Worm (Caenorhabditis elegans): ENCODE results near the gene msp-32.
"Not testable (repeated sequence)": the region's sequence is repeated elsewhere in the genome, so short reads cannot be mapped to it uniquely, and the experiment has no call there.

The msp-32 gene

ce11 chrII:4898529-4898928 lies at the start of gene msp-32:
TSS of gene msp-32 (plus strand) at chrII:4898829.
- not testable (repeated sequence) for TF ChIP-seq unc-62 (GFP tag; optimal IDR thresholded peaks at IDR 0.05)

- no peak for TF ChIP-seq unc-62 (GFP tag; optimal IDR thresholded peaks at IDR 0.05)
Measured at ce11 chrII:4849885-4850284, 48.7 kb upstream of the msp-32 start, which contains the start of gene T23B7.3. TSS of gene T23B7.3 (plus strand) at chrII:4850185.

- TF ChIP-seq unc-62 (GFP tag; optimal IDR thresholded peaks at IDR 0.05): no peak
Measured at ce11 chrII:4851594-4852106, 47.0 kb upstream of the msp-32 start, which contains the start of gene dnj-9. TSS of gene dnj-9 (plus strand) at chrII:4852056.

- TF ChIP-seq unc-62 (GFP tag; optimal IDR thresholded peaks at IDR 0.05): no peak
Measured at ce11 chrII:4854761-4855160, 43.9 kb upstream of the msp-32 start.

- no peak for TF ChIP-seq unc-62 (GFP tag; optimal IDR thresholded peaks at IDR 0.05)
Measured at ce11 chrII:4855489-4855888, 43.1 kb upstream of the msp-32 start.

ce11 chrII:4856113-4856512 lies 42.5 kb upstream of the msp-32 start:
- TF ChIP-seq unc-62 (GFP tag; optimal IDR thresholded peaks at IDR 0.05): no peak

ce11 chrII:4857086-4857485 lies 41.5 kb upstream of the msp-32 start:
- no peak for TF ChIP-seq unc-62 (GFP tag; optimal IDR thresholded peaks at IDR 0.05)

ce11 chrII:4857873-4858364 lies 40.7 kb upstream of the msp-32 start, which contains the start of gene F11G11.5:
TSS of gene F11G11.5 (plus strand) at chrII:4857923.
- TF ChIP-seq unc-62 (GFP tag; optimal IDR thresholded peaks at IDR 0.05): no peak

- TF ChIP-seq unc-62 (GFP tag; optimal IDR thresholded peaks at IDR 0.05): no peak
Measured at ce11 chrII:4858906-4859411, 39.7 kb upstream of the msp-32 start.

ce11 chrII:4860260-4860659 lies 38.4 kb upstream of the msp-32 start, which contains the start of the genes nspd-5 and F11G11.4:
TSS of gene nspd-5 (minus strand) at chrII:4860360.
TSS of gene F11G11.4 (plus strand) at chrII:4860594.
- not testable (repeated sequence) for TF ChIP-seq unc-62 (GFP tag; optimal IDR thresholded peaks at IDR 0.05)

ce11 chrII:4863357-4863756 lies 35.3 kb upstream of the msp-32 start, which contains the start of the genes mpst-4 and F11G11.14:
TSS of gene mpst-4 (minus strand) at chrII:4863457.
TSS of gene F11G11.14 (plus strand) at chrII:4863681.
- no peak for TF ChIP-seq unc-62 (GFP tag; optimal IDR thresholded peaks at IDR 0.05)

ce11 chrII:4866045-4866444 lies 32.6 kb upstream of the msp-32 start:
- no peak for TF ChIP-seq unc-62 (GFP tag; optimal IDR thresholded peaks at IDR 0.05)

ce11 chrII:4867476-4867875 lies 31.2 kb upstream of the msp-32 start, which contains the start of gene col-17:
TSS of gene col-17 (minus strand) at chrII:4867576.
- TF ChIP-seq unc-62 (GFP tag; optimal IDR thresholded peaks at IDR 0.05): no peak

ce11 chrII:4869793-4870343 lies 28.8 kb upstream of the msp-32 start:
- no peak for TF ChIP-seq unc-62 (GFP tag; optimal IDR thresholded peaks at IDR 0.05)

- TF ChIP-seq unc-62 (GFP tag; optimal IDR thresholded peaks at IDR 0.05): no peak
Measured at ce11 chrII:4870691-4871090, 27.9 kb upstream of the msp-32 start, which contains the start of gene col-20. TSS of gene col-20 (minus strand) at chrII:4870791.

- no peak for TF ChIP-seq unc-62 (GFP tag; optimal IDR thresholded peaks at IDR 0.05)
Measured at ce11 chrII:4871834-4872233, 26.8 kb upstream of the msp-32 start.

ce11 chrII:4873029-4873428 lies 25.6 kb upstream of the msp-32 start, which contains the start of gene col-73:
TSS of gene col-73 (minus strand) at chrII:4873129.
- TF ChIP-seq unc-62 (GFP tag; optimal IDR thresholded peaks at IDR 0.05): no peak
